Worm (Caenorhabditis elegans) whole organism, L1 larva: ENCODE measurements around the gene F14D7.12.

Experiments used
- C34B4.2 ChIP-seq: sonication (generic microtip); optimal IDR thresholded peaks from 2 replicates; lab custom pipeline; 2017; ENCODE audit warnings: mild to moderate bottlenecking, missing genetic modification characterization, missing compliant biosample characterization
- blmp-1 ChIP-seq: fragments of 150-350 bp; optimal IDR thresholded peaks from 2 replicates; lab custom pipeline; 2014; ENCODE audit warnings: missing biosample characterization, missing genetic modification characterization
- ceh-8 ChIP-seq: fragments of 200-800 bp; sonication (Bioruptor generic); optimal IDR thresholded peaks from 2 replicates; lab custom pipeline; 2018; ENCODE audit warnings: mild to moderate bottlenecking, missing genetic modification characterization, moderate library complexity, missing compliant biosample characterization
- ceh-88 ChIP-seq: fragments of 200-800 bp; sonication (Bioruptor generic); IDR thresholded peaks from 2 replicates; pipeline ENCODE4 v1.3.6; 2022; ENCODE audit warnings: missing genetic modification characterization, missing compliant biosample characterization
- dsc-1 ChIP-seq: sonication (generic microtip); optimal IDR thresholded peaks from 2 replicates; lab custom pipeline; 2016; ENCODE audit warnings: mild to moderate bottlenecking, missing genetic modification characterization, missing compliant biosample characterization
- elt-3 ChIP-seq, 6 experiments: fragments of 150-350 bp in 1 of 6; sonication (generic microtip); optimal IDR thresholded peaks; 2 replicates each; lab custom pipeline; 2017 to 2018; ENCODE audit warnings: missing biosample characterization in 6 of 6, missing genetic modification characterization in 6 of 6, inconsistent platforms in 1 of 6
- ets-5 ChIP-seq: fragments of 200-800 bp; sonication (Bioruptor generic); IDR thresholded peaks from 2 replicates; pipeline ENCODE4 v1.3.6; 2022; ENCODE audit warnings: missing genetic modification characterization, missing compliant biosample characterization
- fkh-10 ChIP-seq: sonication (generic microtip); optimal IDR thresholded peaks from 2 replicates; lab custom pipeline; 2017; ENCODE audit warnings: missing biosample characterization, missing genetic modification reagents, missing genetic modification characterization
- fos-1 ChIP-seq: fragments of 150-350 bp; optimal IDR thresholded peaks from 2 replicates; lab custom pipeline; 2014; ENCODE audit warnings: missing biosample characterization, missing genetic modification characterization
- grh-1 ChIP-seq: fragments of 200-800 bp; sonication (Bioruptor generic); IDR thresholded peaks from 2 replicates; pipeline ENCODE4 v1.3.6; 2022; ENCODE audit warnings: missing genetic modification reagents, missing genetic modification characterization, missing compliant biosample characterization
- hpl-2 ChIP-seq: fragments of 150-350 bp; optimal IDR thresholded peaks from 2 replicates; lab custom pipeline; 2014; ENCODE audit warnings: missing biosample characterization, missing genetic modification reagents, missing genetic modification characterization
- jun-1 ChIP-seq: fragments of 150-350 bp; optimal IDR thresholded peaks from 2 replicates; lab custom pipeline; 2014; ENCODE audit warnings: missing biosample characterization, missing genetic modification reagents, missing genetic modification characterization
- lin-13 ChIP-seq: fragments of 150-350 bp; optimal IDR thresholded peaks from 2 replicates; lab custom pipeline; 2014; ENCODE audit warnings: missing biosample characterization, missing genetic modification reagents, missing genetic modification characterization
- lin-14 ChIP-seq: fragments of 200-800 bp; sonication (Bioruptor generic); optimal IDR thresholded peaks from 2 replicates; lab custom pipeline; 2018; ENCODE audit warnings: mild to moderate bottlenecking, missing genetic modification characterization, moderate library complexity, missing compliant biosample characterization
- mdl-1 ChIP-seq, 2 experiments: fragments of 150-350 bp; optimal IDR thresholded peaks; 2 replicates each; lab custom pipeline; 2014 to 2017; ENCODE audit warnings: missing biosample characterization in 2 of 2, missing genetic modification characterization in 2 of 2, inconsistent platforms in 1 of 2
- mef-2 ChIP-seq: fragments of 150-350 bp; optimal IDR thresholded peaks from 2 replicates; lab custom pipeline; 2014; ENCODE audit warnings: missing biosample characterization, missing genetic modification characterization
- mep-1 ChIP-seq: fragments of 150-350 bp; optimal IDR thresholded peaks from 2 replicates; lab custom pipeline; 2014; ENCODE audit warnings: missing biosample characterization, missing genetic modification characterization
- nhr-20 ChIP-seq: sonication (generic microtip); optimal IDR thresholded peaks from 2 replicates; lab custom pipeline; 2016; ENCODE audit warnings: mild to moderate bottlenecking, missing genetic modification characterization, missing compliant biosample characterization
- nhr-28 ChIP-seq: fragments of 150-350 bp; optimal IDR thresholded peaks from 2 replicates; lab custom pipeline; 2014; ENCODE audit warnings: missing biosample characterization, missing genetic modification characterization
- nhr-47 ChIP-seq: sonication (generic microtip); optimal IDR thresholded peaks from 2 replicates; lab custom pipeline; 2016; ENCODE audit warnings: mild to moderate bottlenecking, missing genetic modification characterization, moderate library complexity, missing compliant biosample characterization
- nhr-71 ChIP-seq: sonication (generic microtip); optimal IDR thresholded peaks from 2 replicates; lab custom pipeline; 2016; ENCODE audit warnings: mild to moderate bottlenecking, missing genetic modification characterization, moderate library complexity, missing compliant biosample characterization
- nhr-76 ChIP-seq: sonication (generic microtip); optimal IDR thresholded peaks from 2 replicates; lab custom pipeline; 2017; ENCODE audit warnings: missing biosample characterization, missing genetic modification characterization
- nhr-85 ChIP-seq: sonication (generic microtip); peaks from one replicate; lab custom pipeline; 2016; ENCODE audit warnings: missing genetic modification characterization, inconsistent platforms, missing compliant biosample characterization
- pqm-1 ChIP-seq: sonication (generic microtip); optimal IDR thresholded peaks from 3 replicates; lab custom pipeline; 2017; ENCODE audit warnings: missing biosample characterization, missing genetic modification characterization
- snpc-4 ChIP-seq: fragments of 150-350 bp; optimal IDR thresholded peaks from 2 replicates; lab custom pipeline; 2014; ENCODE audit warnings: missing biosample characterization, missing genetic modification characterization
- snu-23 ChIP-seq: sonication (generic microtip); optimal IDR thresholded peaks from 2 replicates; lab custom pipeline; 2016; ENCODE audit warnings: missing genetic modification characterization, missing compliant biosample characterization
- sox-4 ChIP-seq: sonication (generic microtip); optimal IDR thresholded peaks from 2 replicates; lab custom pipeline; 2016; ENCODE audit warnings: missing genetic modification characterization, missing compliant biosample characterization
- sup-37 ChIP-seq: fragments of 200-800 bp; sonication (Bioruptor generic); optimal IDR thresholded peaks from 2 replicates; lab custom pipeline; 2018; ENCODE audit warnings: mild to moderate bottlenecking, missing genetic modification characterization, missing compliant biosample characterization
- unc-30 ChIP-seq: sonication (generic microtip); optimal IDR thresholded peaks from 2 replicates; lab custom pipeline; 2017; ENCODE audit warnings: missing biosample characterization, missing genetic modification characterization
- vab-15 ChIP-seq: sonication (generic microtip); optimal IDR thresholded peaks from 2 replicates; lab custom pipeline; 2017; ENCODE audit warnings: missing genotype, mild to moderate bottlenecking, missing genetic modification characterization, missing compliant biosample characterization
- zip-4 ChIP-seq: fragments of 200-800 bp; sonication (Bioruptor generic); optimal IDR thresholded peaks from 2 replicates; lab custom pipeline; 2018; ENCODE audit warnings: mild to moderate bottlenecking, missing genetic modification characterization, moderate library complexity, missing compliant biosample characterization
- ztf-11 ChIP-seq, 2 experiments: sonication (generic microtip); optimal IDR thresholded peaks; 2 replicates each; lab custom pipeline; 2016 to 2017; ENCODE audit warnings: missing genetic modification characterization in 2 of 2, missing biosample characterization in 1 of 2, missing compliant biosample characterization in 1 of 2
- ztf-4 ChIP-seq: fragments of 150-350 bp; optimal IDR thresholded peaks from 2 replicates; lab custom pipeline; 2014; ENCODE audit warnings: missing biosample characterization, missing genetic modification characterization

F14D7.12 gene

DNA sequence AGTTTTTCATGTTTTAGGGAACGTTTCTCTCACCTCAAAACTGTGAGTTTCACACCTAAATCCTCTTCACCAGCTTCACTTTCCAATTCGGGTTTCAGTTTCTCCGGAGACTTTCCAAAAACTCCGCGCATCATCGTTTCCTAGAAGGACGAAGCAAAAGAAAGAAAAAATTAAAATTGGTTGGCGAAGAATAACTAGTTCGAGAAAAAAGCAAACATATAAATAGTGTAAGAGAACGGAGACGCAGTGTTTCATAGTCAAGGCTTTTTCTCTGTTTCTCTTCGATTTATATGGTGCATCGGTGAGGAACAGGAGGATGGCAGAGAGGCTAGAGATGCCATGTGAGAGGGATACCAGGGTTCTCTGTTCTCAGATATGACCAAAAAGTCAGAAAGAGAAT, 22.9 kb downstream of the F14D7.12 start, which contains the start of gene F47B8.3 (continued):
- TF ChIP-seq nhr-28 (tag; lab: Kevin White, UChicago) (no peak), nhr-71 (tag; lab: Kevin White, UChicago) (peak; percentile 62), nhr-47 (peak; percentile 51), pqm-1 (tag; lab: Kevin White, UChicago) (no peak)

DNA sequence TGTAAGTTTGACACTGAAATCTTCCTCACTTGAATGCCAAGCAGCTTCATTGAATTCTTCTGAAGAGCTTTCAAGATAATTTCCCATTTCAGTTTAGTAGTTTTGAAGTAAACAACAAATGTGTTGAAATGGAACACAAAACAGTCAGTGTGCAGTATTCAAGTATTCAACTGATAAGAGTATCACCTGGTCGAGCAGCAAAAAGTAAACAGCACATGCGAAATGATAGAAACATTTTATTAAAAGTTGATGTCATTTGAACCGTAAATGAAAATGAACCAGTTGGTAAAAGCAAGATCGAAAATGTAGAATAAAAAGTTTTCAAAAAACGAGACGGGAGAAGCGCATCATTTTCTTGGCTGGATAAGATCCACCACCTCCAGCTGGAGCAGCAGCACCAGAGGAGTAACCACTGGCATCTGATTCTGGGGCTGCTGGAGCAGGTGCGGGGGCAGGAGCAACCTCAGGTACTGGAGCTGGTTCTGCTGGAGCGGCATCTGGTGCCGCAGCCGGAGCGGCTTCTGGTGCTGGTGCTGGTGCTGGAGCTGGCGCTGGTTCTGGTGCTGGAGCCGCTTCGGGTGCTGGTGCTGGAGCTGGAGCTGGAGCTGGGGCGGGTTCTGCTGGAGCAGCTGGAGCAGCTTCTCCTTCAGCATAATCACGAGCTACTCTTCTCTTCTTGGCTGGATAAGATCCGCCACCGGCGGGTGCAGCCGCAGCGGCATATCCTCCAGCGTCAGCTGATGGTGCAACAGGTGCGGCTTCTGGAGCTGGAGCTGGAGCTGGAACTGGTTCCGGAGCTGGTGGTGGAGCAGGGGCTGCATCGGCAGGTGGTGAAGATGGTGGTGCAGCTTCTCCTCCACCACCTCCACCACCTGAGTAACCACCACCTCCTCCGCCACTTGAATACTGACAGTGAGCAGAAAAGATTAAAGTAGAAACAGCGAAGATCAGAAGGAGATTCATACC, 25.0 kb downstream of the F14D7.12 start, which contains the start of the genes F47B8.4 and F47B8.18:
F47B8.4 (minus strand) TSS at position 172 of the 966 bp plus-strand sequence.
F47B8.18 (minus strand) TSS at position 963 of the 966 bp plus-strand sequence.
- TF ChIP-seq zip-4 (GFP tag; lab: Kevin White, UChicago) (no peak), ceh-8 (peak; percentile 83), fkh-10 (GFP tag; lab: Kevin White, UChicago) (no peak), mef-2 (tag; lab: Kevin White, UChicago) (no peak), ztf-11 (tag; optimal IDR thresholded peaks at IDR 0.05; lab: Kevin White, UChicago) (no peak)

DNA sequence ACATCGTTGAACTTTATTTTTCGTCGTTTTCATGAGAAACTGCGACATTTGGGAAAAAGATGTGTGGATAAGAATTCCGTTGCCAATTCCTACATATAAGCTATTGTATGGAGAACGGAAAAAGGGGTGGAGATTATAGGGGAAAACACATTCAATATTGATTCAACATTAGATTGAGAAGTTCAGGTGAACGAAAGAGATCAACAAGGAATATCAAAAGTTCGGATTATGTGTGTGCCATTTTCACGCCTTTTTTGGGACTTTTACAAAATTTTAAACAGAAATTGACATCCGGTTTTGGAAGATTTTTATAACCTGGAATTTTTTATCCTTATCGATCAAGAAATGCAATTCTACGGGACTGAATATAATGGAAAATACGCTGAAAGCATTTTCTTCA, 28.0 kb downstream of the F14D7.12 start, which contains the start of gene F47B8.5:
F47B8.5 (minus strand) TSS at position 101 of the 400 bp plus-strand sequence.
- no peak for TF ChIP-seq vab-15 (tag; lab: Kevin White, UChicago)
- TF ChIP-seq snpc-4 (tag; lab: Kevin White, UChicago), result no peak
- TF ChIP-seq sox-4 (tag; lab: Kevin White, UChicago), result no peak
- no peak for TF ChIP-seq jun-1 (tag; lab: Kevin White, UChicago)
- TF ChIP-seq nhr-76 (tag; lab: Kevin White, UChicago), result no peak
- no peak for TF ChIP-seq nhr-71 (tag; lab: Kevin White, UChicago)
- no peak for TF ChIP-seq C34B4.2 (tag; lab: Kevin White, UChicago)
- no peak for TF ChIP-seq elt-3 (tag; optimal IDR thresholded peaks at IDR 0.05; lab: Kevin White, UChicago)
- TF ChIP-seq unc-30 (tag; lab: Kevin White, UChicago), result no peak
- no peak for TF ChIP-seq nhr-20 (tag; lab: Kevin White, UChicago)
- TF ChIP-seq ztf-4, result no peak
- no peak for TF ChIP-seq sup-37 (GFP tag; lab: Kevin White, UChicago)

DNA sequence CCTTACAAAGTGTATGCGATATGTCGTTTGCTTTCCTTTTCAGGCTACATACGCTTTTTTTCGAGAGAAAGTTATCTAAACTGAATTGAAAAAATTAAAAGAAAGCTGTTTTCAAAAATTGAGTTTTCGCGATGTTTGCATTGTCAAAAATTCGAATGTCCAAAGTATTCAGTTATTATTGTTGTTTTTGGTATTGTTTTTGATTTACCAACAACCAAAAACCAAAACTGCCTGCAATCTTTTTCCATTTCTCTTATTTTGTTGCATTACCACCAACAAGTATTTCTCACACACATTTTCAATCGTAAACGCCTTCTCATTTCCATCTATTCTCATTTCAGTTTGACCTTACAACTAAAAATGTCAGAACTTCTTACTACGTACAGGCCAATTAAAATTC, 29.0 kb downstream of the F14D7.12 start, which contains the start of gene pepm-1:
pepm-1 (plus strand) TSS at position 301 of the 400 bp plus-strand sequence.
- TF ChIP-seq blmp-1 (peak; percentile 13), fos-1 (tag; lab: Kevin White, UChicago) (no peak)

DNA sequence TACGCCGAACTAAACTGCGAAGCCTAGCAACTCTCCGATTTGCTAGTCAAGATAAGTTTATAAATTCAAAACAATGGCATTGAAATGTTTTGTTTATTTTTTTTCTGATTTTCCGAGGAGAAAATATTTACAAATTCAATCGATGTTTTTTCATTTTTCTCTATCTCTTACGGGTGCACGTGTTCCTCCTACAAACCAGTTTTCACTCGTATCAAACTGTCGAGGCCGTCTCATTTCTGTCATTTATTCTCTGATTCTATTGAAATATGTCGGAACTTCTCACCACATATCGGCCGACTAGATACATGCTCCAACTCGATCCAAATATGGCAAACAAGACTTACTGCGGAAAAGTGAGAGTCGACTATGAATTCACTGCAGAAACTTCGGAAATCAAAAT, 31.7 kb downstream of the F14D7.12 start, which contains the start of gene F47B8.8:
F47B8.8 (plus strand) TSS at position 257 of the 400 bp plus-strand sequence.
- no peak for TF ChIP-seq dsc-1 (tag; lab: Kevin White, UChicago)
- peak in 1 of 2 experiments; percentile 20 for TF ChIP-seq mdl-1 (tag; optimal IDR thresholded peaks at IDR 0.05; lab: Kevin White, UChicago)
- peak; percentile 5 for TF ChIP-seq nhr-71 (tag; lab: Kevin White, UChicago)
- TF ChIP-seq snu-23 (GFP tag; lab: Kevin White, UChicago), result peak; percentile 36
- TF ChIP-seq nhr-85 (tag; lab: Kevin White, UChicago), result peak; percentile 75
- TF ChIP-seq lin-14 (GFP tag; lab: Kevin White, UChicago), result peak; percentile 55
- peak; percentile 65 for TF ChIP-seq grh-1
- TF ChIP-seq lin-13 (GFP tag; lab: Kevin White, UChicago), result no peak
- no peak for TF ChIP-seq mep-1 (tag; lab: Kevin White, UChicago)
- TF ChIP-seq elt-3 (tag; optimal IDR thresholded peaks at IDR 0.05; lab: Kevin White, UChicago), result peak in 1 of 6 experiments; percentile 58
- no peak for TF ChIP-seq ceh-88
- TF ChIP-seq blmp-1, result peak; percentile 73
- TF ChIP-seq ets-5 (GFP tag; lab: Robert Waterston, UW), result no peak
- no peak for TF ChIP-seq hpl-2
